Fruit fly (Drosophila melanogaster) Kc167 (cell line): ENCODE measurements around the gene ImpL1.

Source experiments
- Myc ChIP-seq: fragments of >200 bp; optimal IDR thresholded peaks from 2 replicates; lab custom pipeline; 2017; ENCODE audit warnings: missing external identifiers
- Sin3A ChIP-seq: fragments of >200 bp; optimal IDR thresholded peaks from 2 replicates; lab custom pipeline; 2018; ENCODE audit warnings: missing external identifiers
- h ChIP-seq: fragments of >200 bp; optimal IDR thresholded peaks from 3 replicates; lab custom pipeline; 2018; ENCODE audit warnings: missing external identifiers
- insv ChIP-seq: fragments of >200 bp; optimal IDR thresholded peaks from 3 replicates; lab custom pipeline; 2018; ENCODE audit warnings: missing external identifiers
- psq ChIP-seq: fragments of >200 bp; optimal IDR thresholded peaks from 2 replicates; lab custom pipeline; 2017; ENCODE audit warnings: missing external identifiers
- ttk ChIP-seq: sonication (Bioruptor generic); optimal IDR thresholded peaks from 2 replicates; lab custom pipeline; 2017; ENCODE audit warnings: missing external identifiers

ImpL1 gene

dm6 chr3L:13403141-13403867 lies 20.7 kb downstream of the ImpL1 start:
- no peak for TF ChIP-seq Myc (lab: Kevin White, UChicago)
- TF ChIP-seq ttk (lab: Kevin White, UChicago) = no peak
- TF ChIP-seq psq (lab: Kevin White, UChicago) = no peak
- no peak for TF ChIP-seq Sin3A (lab: Kevin White, UChicago)
- no peak for TF ChIP-seq h (lab: Kevin White, UChicago)
- TF ChIP-seq insv = no peak

dm6 chr3L:13406873-13407272 lies 24.3 kb downstream of the ImpL1 start:
- TF ChIP-seq psq (lab: Kevin White, UChicago) (no peak), ttk (lab: Kevin White, UChicago) (no peak), Sin3A (lab: Kevin White, UChicago) (no peak), h (lab: Kevin White, UChicago) (no peak), insv (no peak), Myc (lab: Kevin White, UChicago) (no peak)

- TF ChIP-seq insv = no peak
- TF ChIP-seq h (lab: Kevin White, UChicago) = no peak
- no peak for TF ChIP-seq ttk (lab: Kevin White, UChicago)
- no peak for TF ChIP-seq Myc (lab: Kevin White, UChicago)
- no peak for TF ChIP-seq psq (lab: Kevin White, UChicago)
- no peak for TF ChIP-seq Sin3A (lab: Kevin White, UChicago)
Measured at dm6 chr3L:13409809-13410521, 27.4 kb downstream of the ImpL1 start.

dm6 chr3L:13410999-13411398 lies 28.4 kb downstream of the ImpL1 start:
- TF ChIP-seq Myc (lab: Kevin White, UChicago) (no peak), insv (no peak), h (lab: Kevin White, UChicago) (no peak), ttk (lab: Kevin White, UChicago) (no peak), psq (lab: Kevin White, UChicago) (no peak), Sin3A (lab: Kevin White, UChicago) (no peak)

- no peak for TF ChIP-seq Myc (lab: Kevin White, UChicago)
- no peak for TF ChIP-seq Sin3A (lab: Kevin White, UChicago)
- TF ChIP-seq insv = no peak
- TF ChIP-seq ttk (lab: Kevin White, UChicago) = no peak
- TF ChIP-seq h (lab: Kevin White, UChicago) = no peak
- no peak for TF ChIP-seq psq (lab: Kevin White, UChicago)
Measured at dm6 chr3L:13412200-13412885, 29.8 kb downstream of the ImpL1 start, which contains the start of the genes CG10222 and flr. Gene CG10222 (minus strand): TSS chr3L:13412453. Gene flr (plus strand): TSS chr3L:13412843.

dm6 chr3L:13412886-13413224 lies 30.3 kb downstream of the ImpL1 start:
- TF ChIP-seq h (lab: Kevin White, UChicago) (no peak), psq (lab: Kevin White, UChicago) (no peak), Myc (lab: Kevin White, UChicago) (no peak), insv (no peak)

- TF ChIP-seq Sin3A (lab: Kevin White, UChicago) (no peak), h (lab: Kevin White, UChicago) (no peak), ttk (lab: Kevin White, UChicago) (no peak), insv (no peak), psq (lab: Kevin White, UChicago) (no peak), Myc (lab: Kevin White, UChicago) (no peak)
Measured at dm6 chr3L:13420212-13420611, 37.6 kb downstream of the ImpL1 start.

dm6 chr3L:13422286-13422787 lies 39.8 kb downstream of the ImpL1 start, which contains the start of gene CG32121:
Gene CG32121 (minus strand): TSS chr3L:13422336.
- no peak for TF ChIP-seq h (lab: Kevin White, UChicago)

- TF ChIP-seq ttk (lab: Kevin White, UChicago) = no peak
Measured at dm6 chr3L:13424068-13424467, 41.5 kb downstream of the ImpL1 start, which contains the start of gene CG33263. Gene CG33263 (minus strand): TSS chr3L:13424168.

- TF ChIP-seq h (lab: Kevin White, UChicago) = no peak
Measured at dm6 chr3L:13425571-13425970, 43.0 kb downstream of the ImpL1 start, which contains the start of gene CG14106. Gene CG14106 (minus strand): TSS chr3L:13425671.

dm6 chr3L:13426573-13426972 lies 44.0 kb downstream of the ImpL1 start, which contains the start of gene CG14105:
Gene CG14105 (minus strand): TSS chr3L:13426673.
- TF ChIP-seq Sin3A (lab: Kevin White, UChicago) (no peak), psq (lab: Kevin White, UChicago) (no peak), h (lab: Kevin White, UChicago) (no peak), Myc (lab: Kevin White, UChicago) (no peak), insv (no peak), ttk (lab: Kevin White, UChicago) (no peak)

dm6 chr3L:13430171-13430570 lies 47.6 kb downstream of the ImpL1 start:
- no peak for TF ChIP-seq insv
- TF ChIP-seq psq (lab: Kevin White, UChicago) = no peak
- TF ChIP-seq h (lab: Kevin White, UChicago) = no peak
- TF ChIP-seq Myc (lab: Kevin White, UChicago) = no peak
- TF ChIP-seq ttk (lab: Kevin White, UChicago) = no peak
- TF ChIP-seq Sin3A (lab: Kevin White, UChicago) = no peak
